Fruit fly (Drosophila melanogaster) whole organism, embryonic: ENCODE results near the gene CG9107.

Experiments used
- Abd-B ChIP-seq: fragments of 200-800 bp; sonication (Bioruptor generic); optimal IDR thresholded peaks from 2 replicates; lab custom pipeline; 2018; ENCODE audit warnings: missing biosample characterization, mild to moderate bottlenecking, missing genetic modification characterization, moderate library complexity
- Asciz ChIP-seq: fragments of 200-800 bp; sonication (Bioruptor generic); optimal IDR thresholded peaks from 2 replicates; lab custom pipeline; 2017; ENCODE audit warnings: missing biosample characterization, mild to moderate bottlenecking, missing genetic modification characterization, missing genetic modification reagents
- CG10267 ChIP-seq: fragments of 200-800 bp; sonication (Bioruptor generic); optimal IDR thresholded peaks from 2 replicates; lab custom pipeline; 2018; ENCODE audit warnings: missing biosample characterization, mild to moderate bottlenecking, missing genetic modification characterization, moderate library complexity
- CG10979 ChIP-seq: fragments of 200-800 bp; sonication (Bioruptor generic); optimal IDR thresholded peaks from 2 replicates; lab custom pipeline; 2018; ENCODE audit warnings: missing biosample characterization, mild to moderate bottlenecking, missing genetic modification characterization, moderate library complexity
- CG12299 ChIP-seq: fragments of 200-800 bp; sonication (Bioruptor generic); optimal IDR thresholded peaks from 2 replicates; lab custom pipeline; 2018; ENCODE audit warnings: missing biosample characterization, mild to moderate bottlenecking, missing genetic modification characterization
- CG13296 ChIP-seq: fragments of 200-800 bp; sonication (Bioruptor generic); optimal IDR thresholded peaks from 3 replicates; lab custom pipeline; 2018; ENCODE audit warnings: missing biosample characterization, mild to moderate bottlenecking, missing genetic modification characterization
- CG15011 ChIP-seq: fragments of 200-800 bp; sonication (Bioruptor generic); optimal IDR thresholded peaks from 3 replicates; lab custom pipeline; 2018; ENCODE audit warnings: missing biosample characterization, mild to moderate bottlenecking, missing genetic modification characterization
- CG15696 ChIP-seq: fragments of 200-800 bp; sonication (Bioruptor generic); optimal IDR thresholded peaks from 2 replicates; lab custom pipeline; 2019; ENCODE audit warnings: missing biosample characterization, mild to moderate bottlenecking, missing genetic modification characterization, moderate library complexity
- CG1603 ChIP-seq: fragments of 200-800 bp; sonication (Bioruptor generic); optimal IDR thresholded peaks from 2 replicates; lab custom pipeline; 2019; ENCODE audit warnings: missing biosample characterization, mild to moderate bottlenecking, missing genetic modification characterization, moderate library complexity
- CG17568 ChIP-seq: fragments of 200-800 bp; sonication (Bioruptor generic); optimal IDR thresholded peaks from 2 replicates; lab custom pipeline; 2018; ENCODE audit warnings: missing biosample characterization, mild to moderate bottlenecking, missing genetic modification characterization, moderate library complexity
- CG2120 ChIP-seq: fragments of 200-800 bp; sonication (Bioruptor generic); optimal IDR thresholded peaks from 3 replicates; lab custom pipeline; 2016; ENCODE audit warnings: missing biosample characterization, missing genetic modification characterization
- CG2712 ChIP-seq: fragments of 200-800 bp; optimal IDR thresholded peaks from 3 replicates; lab custom pipeline; 2019; ENCODE audit warnings: missing biosample characterization, mild to moderate bottlenecking, missing genetic modification characterization, moderate library complexity
- CG30020 ChIP-seq: fragments of 200-800 bp; optimal IDR thresholded peaks from 2 replicates; lab custom pipeline; 2019; ENCODE audit warnings: missing biosample characterization, mild to moderate bottlenecking, missing genetic modification characterization, moderate library complexity
- CG30403 ChIP-seq: fragments of 200-800 bp; sonication (Bioruptor generic); optimal IDR thresholded peaks from 3 replicates; lab custom pipeline; 2016; ENCODE audit warnings: missing biosample characterization, missing genetic modification characterization
- CG32767 ChIP-seq: fragments of 200-800 bp; sonication (Bioruptor generic); IDR thresholded peaks from 2 replicates; pipeline ENCODE4 v1.3.6; 2022; ENCODE audit warnings: missing biosample characterization, missing genetic modification characterization
- CG32772 ChIP-seq: fragments of 200-800 bp; sonication (Bioruptor generic); IDR thresholded peaks from 2 replicates; pipeline ENCODE4 v1.3.6; 2022; ENCODE audit warnings: missing biosample characterization, missing genetic modification characterization
- CG7271 ChIP-seq: fragments of 200-800 bp; sonication (Bioruptor generic); optimal IDR thresholded peaks from 2 replicates; lab custom pipeline; 2018; ENCODE audit warnings: missing biosample characterization, mild to moderate bottlenecking, missing genetic modification characterization, moderate library complexity
- CG7963 ChIP-seq: fragments of 200-800 bp; sonication (Bioruptor generic); IDR thresholded peaks from 3 replicates; pipeline ENCODE4 v1.3.6; 2022; ENCODE audit warnings: missing biosample characterization, missing genetic modification characterization; ENCODE audit not compliant: partially characterized antibody
- CG9437 ChIP-seq: fragments of 200-800 bp; sonication (Bioruptor generic); optimal IDR thresholded peaks from 2 replicates; lab custom pipeline; 2018; ENCODE audit warnings: missing biosample characterization, mild to moderate bottlenecking, missing genetic modification characterization
- CG9797 ChIP-seq: fragments of 200-800 bp; sonication (Bioruptor generic); optimal IDR thresholded peaks from 3 replicates; lab custom pipeline; 2018; ENCODE audit warnings: missing biosample characterization, mild to moderate bottlenecking, missing genetic modification characterization
- CrebB ChIP-seq: fragments of 200-800 bp; sonication (Bioruptor generic); optimal IDR thresholded peaks from 3 replicates; lab custom pipeline; 2018; ENCODE audit warnings: missing biosample characterization, mild to moderate bottlenecking, missing genetic modification characterization
- D19A ChIP-seq: fragments of 200-800 bp; optimal IDR thresholded peaks from 3 replicates; lab custom pipeline; 2019; ENCODE audit warnings: missing biosample characterization, mild to moderate bottlenecking, missing genetic modification characterization, moderate library complexity
- Dp ChIP-seq: fragments of 200-800 bp; sonication (Bioruptor generic); optimal IDR thresholded peaks from 2 replicates; lab custom pipeline; 2018; ENCODE audit warnings: missing biosample characterization, mild to moderate bottlenecking, missing genetic modification characterization, moderate library complexity
- Dref ChIP-seq: fragments of 200-800 bp; sonication (Bioruptor generic); IDR thresholded peaks from 2 replicates; pipeline ENCODE4 v1.3.6; 2022; ENCODE audit warnings: missing biosample characterization, missing genetic modification characterization
- Eip74EF ChIP-seq, 2 experiments: fragments of 200-800 bp in 1 of 2; fragments of >200 bp in 1 of 2; sonication (Bioruptor generic) in 1 of 2; optimal IDR thresholded peaks; 2 replicates each; lab custom pipeline; 2017 to 2019; ENCODE audit warnings: missing biosample characterization in 2 of 2, missing genetic modification characterization in 2 of 2, mild to moderate bottlenecking in 1 of 2, moderate library complexity in 1 of 2
- Ets65A ChIP-seq: fragments of 200-800 bp; sonication (Bioruptor generic); peaks from one replicate; lab custom pipeline; 2016; ENCODE audit warnings: missing biosample characterization, missing genetic modification characterization
- Ets97D ChIP-seq: fragments of 200-800 bp; sonication (Bioruptor generic); optimal IDR thresholded peaks from 3 replicates; lab custom pipeline; 2016; ENCODE audit warnings: missing biosample characterization, missing genetic modification characterization
- Fer1 ChIP-seq: fragments of 200-800 bp; sonication (Bioruptor generic); optimal IDR thresholded peaks from 2 replicates; lab custom pipeline; 2017; ENCODE audit warnings: missing biosample characterization, mild to moderate bottlenecking, missing genetic modification characterization
- Fer3 ChIP-seq: fragments of 200-800 bp; sonication (Bioruptor generic); optimal IDR thresholded peaks from 2 replicates; lab custom pipeline; 2018; ENCODE audit warnings: missing biosample characterization, mild to moderate bottlenecking, missing genetic modification characterization, moderate library complexity
- Jarid2 ChIP-seq: fragments of 200-800 bp; sonication (Bioruptor generic); optimal IDR thresholded peaks from 3 replicates; lab custom pipeline; 2017; ENCODE audit warnings: mild to moderate bottlenecking, missing biosample characterization, missing genetic modification reagents, missing genetic modification characterization
- MESR4 ChIP-seq: fragments of 200-800 bp; sonication (Bioruptor generic); optimal IDR thresholded peaks from 2 replicates; lab custom pipeline; 2018; ENCODE audit warnings: missing biosample characterization, mild to moderate bottlenecking, missing genetic modification characterization, moderate library complexity
- NC2β ChIP-seq: fragments of 200-800 bp; sonication (Bioruptor generic); optimal IDR thresholded peaks from 2 replicates; lab custom pipeline; 2016; ENCODE audit warnings: missing biosample characterization, missing genetic modification characterization
- Side ChIP-seq: fragments of 200-800 bp; sonication (Bioruptor generic); optimal IDR thresholded peaks from 2 replicates; lab custom pipeline; 2016; ENCODE audit warnings: missing biosample characterization, missing genetic modification characterization
- bab2 ChIP-seq: fragments of 200-800 bp; sonication (Bioruptor generic); optimal IDR thresholded peaks from 2 replicates; lab custom pipeline; 2016; ENCODE audit warnings: missing biosample characterization, missing genetic modification characterization
- bigmax ChIP-seq: fragments of 200-800 bp; sonication (Bioruptor generic); optimal IDR thresholded peaks from 2 replicates; lab custom pipeline; 2018; ENCODE audit warnings: missing biosample characterization, mild to moderate bottlenecking, missing genetic modification characterization
- br ChIP-seq: fragments of >200 bp; optimal IDR thresholded peaks from 2 replicates; lab custom pipeline; 2017
- chinmo ChIP-seq: fragments of 200-800 bp; sonication (Bioruptor generic); IDR thresholded peaks from 4 replicates; pipeline ENCODE4 v1.3.6; 2022; ENCODE audit warnings: missing biosample characterization, missing genetic modification characterization; ENCODE audit not compliant: partially characterized antibody
- emc ChIP-seq: fragments of 200-800 bp; sonication (Bioruptor generic); optimal IDR thresholded peaks from 2 replicates; lab custom pipeline; 2016; ENCODE audit warnings: missing biosample characterization, missing genetic modification characterization
- fd64A ChIP-seq: fragments of 200-800 bp; sonication (Bioruptor generic); optimal IDR thresholded peaks from 3 replicates; lab custom pipeline; 2018; ENCODE audit warnings: missing biosample characterization, mild to moderate bottlenecking, missing genetic modification characterization
- ind ChIP-seq: fragments of 200-800 bp; sonication (Bioruptor generic); optimal IDR thresholded peaks from 3 replicates; lab custom pipeline; 2016; ENCODE audit warnings: missing biosample characterization, missing genetic modification characterization
- kah ChIP-seq: fragments of 200-800 bp; sonication (Bioruptor generic); optimal IDR thresholded peaks from 2 replicates; lab custom pipeline; 2018; ENCODE audit warnings: missing biosample characterization, mild to moderate bottlenecking, missing genetic modification characterization
- org-1 ChIP-seq: fragments of 200-800 bp; sonication (Bioruptor generic); optimal IDR thresholded peaks from 2 replicates; lab custom pipeline; 2017; ENCODE audit warnings: missing biosample characterization, missing genetic modification characterization
- repo ChIP-seq: fragments of 200-800 bp; sonication (Bioruptor generic); optimal IDR thresholded peaks from 2 replicates; lab custom pipeline; 2016; ENCODE audit warnings: missing biosample characterization, missing genetic modification characterization
- row ChIP-seq: fragments of 200-800 bp; sonication (Bioruptor generic); IDR thresholded peaks from 3 replicates; pipeline ENCODE4 v1.3.6; 2022; ENCODE audit warnings: missing biosample characterization, missing genetic modification characterization
- scrt ChIP-seq: fragments of 200-800 bp; sonication (Bioruptor generic); optimal IDR thresholded peaks from 2 replicates; lab custom pipeline; 2018; ENCODE audit warnings: missing biosample characterization, mild to moderate bottlenecking, missing genetic modification characterization, moderate library complexity
- sr ChIP-seq: fragments of 200-800 bp; sonication (Bioruptor generic); IDR thresholded peaks from 3 replicates; pipeline ENCODE4 v1.3.6; 2022; ENCODE audit warnings: missing biosample characterization, missing genetic modification characterization
- trem ChIP-seq: fragments of 200-800 bp; optimal IDR thresholded peaks from 3 replicates; lab custom pipeline; 2019; ENCODE audit warnings: missing biosample characterization, mild to moderate bottlenecking, missing genetic modification characterization, moderate library complexity
- yki ChIP-seq: fragments of >200 bp; optimal IDR thresholded peaks from 3 replicates; lab custom pipeline; 2018
- zfh2 ChIP-seq: fragments of 200-800 bp; sonication (Bioruptor generic); optimal IDR thresholded peaks from 2 replicates; lab custom pipeline; 2016; ENCODE audit warnings: missing biosample characterization, missing genetic modification characterization

CG9107 gene

DNA sequence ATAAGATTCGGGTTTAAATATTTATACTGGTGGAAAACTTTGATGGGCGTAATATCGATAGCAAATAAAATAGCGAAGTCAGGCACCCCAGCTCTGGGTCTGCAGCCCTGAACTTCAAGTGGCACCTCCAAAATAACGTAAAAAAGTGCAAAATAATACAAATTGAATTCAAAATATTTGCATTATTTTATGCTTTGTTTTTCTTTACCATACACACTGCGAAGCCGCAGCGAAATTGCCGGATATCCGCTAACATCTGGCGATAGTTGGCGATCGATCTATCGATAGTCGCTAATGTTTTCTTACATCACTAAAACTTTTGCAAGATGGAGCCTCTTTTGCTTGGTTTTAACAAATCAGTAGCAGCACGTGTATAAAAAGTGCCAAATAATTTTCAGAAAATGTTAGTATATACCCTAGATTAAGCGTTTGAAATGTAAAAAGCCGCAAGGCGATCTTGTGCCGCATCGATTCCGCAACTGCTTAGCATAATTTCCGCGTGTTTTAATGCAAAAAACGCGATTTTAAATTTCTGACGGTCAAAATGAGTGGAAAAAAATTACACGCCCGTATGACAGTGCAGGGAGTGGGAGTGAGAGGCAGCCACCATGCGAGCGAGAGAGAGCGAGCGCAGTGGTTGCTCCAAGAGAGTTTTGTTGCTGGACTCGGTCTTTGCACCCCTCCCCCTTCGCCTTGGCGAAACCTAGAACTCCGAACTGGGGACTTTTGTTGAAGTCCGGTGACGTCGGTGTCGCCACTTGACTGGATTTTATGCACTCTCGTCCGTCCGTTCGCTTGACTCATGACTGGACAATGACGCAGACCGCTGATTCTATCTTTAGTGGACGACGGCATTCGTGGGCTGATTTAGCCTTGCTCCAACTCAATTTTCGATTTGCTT lies 42.7 kb downstream of the CG9107 start, which contains the start of gene eIF4A (continued):
- TF ChIP-seq CG32767 (no peak), Asciz (GFP tag; lab: Kevin White, UChicago) (peak; percentile 23), CG30403 (GFP tag; lab: Kevin White, UChicago) (peak; percentile 1), CG15696 (tag; lab: Kevin White, UChicago) (peak; percentile 12), org-1 (GFP tag; lab: Kevin White, UChicago) (peak; percentile 16), CG12299 (tag; lab: Kevin White, UChicago) (peak; percentile 10), trem (tag; lab: Kevin White, UChicago) (peak; percentile 57), CG10267 (tag; lab: Kevin White, UChicago) (peak; percentile 38), kah (GFP tag; lab: Kevin White, UChicago) (peak; percentile 96), bigmax (GFP tag; lab: Kevin White, UChicago) (peak; percentile 40), CG30020 (peak; percentile 66), CG2712 (tag; lab: Kevin White, UChicago) (peak; percentile 55), CG10979 (tag; lab: Kevin White, UChicago) (peak; percentile 1), Abd-B (GFP tag; lab: Kevin White, UChicago) (peak; percentile 57), D19A (no peak), chinmo (GFP tag; lab: Robert Waterston, UW) (no peak), yki (lab: Kevin White, UChicago) (peak; percentile 61), CG1603 (tag; lab: Kevin White, UChicago) (peak; percentile 66), Jarid2 (GFP tag; lab: Kevin White, UChicago) (peak; percentile 1), CG7963 (GFP tag; lab: Robert Waterston, UW) (no peak), bab2 (no peak), Ets97D (GFP tag; lab: Kevin White, UChicago) (peak; percentile 96), CG9797 (GFP tag; lab: Kevin White, UChicago) (peak; percentile 8), CG15011 (peak; percentile 23), fd64A (GFP tag; lab: Kevin White, UChicago) (peak; percentile 25), Fer1 (peak; percentile 23), CG17568 (peak; percentile 47), Eip74EF (GFP tag; optimal IDR thresholded peaks at IDR 0.05; lab: Kevin White, UChicago) (no peak), CG32772 (GFP tag; lab: Robert Waterston, UW) (no peak), Fer3 (tag; lab: Kevin White, UChicago) (peak; percentile 48), CG9437 (peak; percentile 89), row (GFP tag; lab: Robert Waterston, UW) (no peak), CG7271 (tag; lab: Kevin White, UChicago) (peak; percentile 45), CG13296 (GFP tag; lab: Kevin White, UChicago) (peak; percentile 58)

DNA sequence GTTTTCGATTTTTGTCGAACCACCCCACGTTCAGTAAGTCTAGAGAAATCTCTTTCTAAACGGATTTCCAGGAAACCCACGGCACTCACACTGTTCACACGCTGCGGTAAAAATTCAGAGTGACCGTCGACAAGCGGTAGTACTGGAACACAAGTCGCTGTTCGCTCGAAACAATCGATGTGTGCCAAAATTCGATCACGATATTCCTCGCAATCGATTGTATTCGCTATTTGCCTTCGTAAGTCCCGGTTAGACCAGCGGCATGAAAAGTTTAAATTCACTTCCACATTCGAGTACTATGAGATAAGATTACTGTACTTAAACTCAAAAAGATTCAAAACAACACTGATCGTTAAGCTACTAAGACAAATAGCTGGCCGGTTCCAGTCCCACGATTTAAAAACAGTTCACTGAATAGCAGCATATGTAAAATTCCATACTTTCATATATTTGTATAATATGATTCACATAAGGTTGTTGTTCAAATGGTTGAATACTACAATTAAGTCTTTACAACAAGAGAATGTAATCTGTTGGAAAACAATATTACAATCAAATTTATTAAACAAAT lies 43.4 kb downstream of the CG9107 start, which contains the start of gene chic:
chic (minus strand) TSS at position 157 of the 571 bp plus-strand sequence.
- TF ChIP-seq Ets65A (GFP tag; lab: Kevin White, UChicago) (peak; percentile 94), zfh2 (peak; percentile 36), br (lab: Kevin White, UChicago) (no peak), NC2β (GFP tag; lab: Kevin White, UChicago) (peak; percentile 18), sr (GFP tag; lab: Robert Waterston, UW) (no peak), repo (peak; percentile 2), scrt (GFP tag; lab: Kevin White, UChicago) (peak; percentile 22), Side (GFP tag; lab: Kevin White, UChicago) (peak; percentile 40), emc (GFP tag; lab: Kevin White, UChicago) (peak; percentile 23), CG2120 (GFP tag; lab: Kevin White, UChicago) (peak; percentile 40), CrebB (peak; percentile 52), Dref (GFP tag; lab: Robert Waterston, UW) (no peak), Dp (GFP tag; lab: Kevin White, UChicago) (peak; percentile 45), ind (GFP tag; lab: Kevin White, UChicago) (peak; percentile 26), MESR4 (GFP tag; lab: Kevin White, UChicago) (peak; percentile 58)
